Fruit fly (Drosophila melanogaster) whole organism, embryonic: ENCODE measurements around the gene Sdic1.

Source experiments
- Abd-B ChIP-seq: fragments of 200-800 bp; sonication (Bioruptor generic); optimal IDR thresholded peaks from 2 replicates; lab custom pipeline; 2018; ENCODE audit warnings: missing biosample characterization, mild to moderate bottlenecking, missing genetic modification characterization, moderate library complexity
- Blimp-1 ChIP-seq: fragments of 200-800 bp; sonication (Bioruptor generic); optimal IDR thresholded peaks from 3 replicates; lab custom pipeline; 2018; ENCODE audit warnings: missing biosample characterization, missing genetic modification characterization, mild to moderate bottlenecking, moderate library complexity, missing genetic modification reagents
- C15 ChIP-seq: fragments of 200-800 bp; sonication (Bioruptor generic); IDR thresholded peaks from 3 replicates; pipeline ENCODE4 v1.3.6; 2022; ENCODE audit warnings: missing biosample characterization, missing genetic modification characterization
- CG10321 ChIP-seq: fragments of 200-800 bp; sonication (Bioruptor generic); IDR thresholded peaks from 2 replicates; pipeline ENCODE4 v1.3.6; 2022; ENCODE audit warnings: missing biosample characterization, missing genetic modification characterization
- CG10462 ChIP-seq: fragments of 200-800 bp; sonication (Bioruptor generic); optimal IDR thresholded peaks from 2 replicates; lab custom pipeline; 2016; ENCODE audit warnings: missing biosample characterization, missing genetic modification characterization
- CG11696 ChIP-seq: fragments of 200-800 bp; sonication (Bioruptor generic); IDR thresholded peaks from 2 replicates; pipeline ENCODE4 v1.3.6; 2022; ENCODE audit warnings: missing biosample characterization, missing genetic modification characterization
- CG12104 ChIP-seq: fragments of 200-800 bp; sonication (Bioruptor generic); optimal IDR thresholded peaks from 3 replicates; lab custom pipeline; 2016; ENCODE audit warnings: missing biosample characterization, missing genetic modification characterization
- CG12299 ChIP-seq: fragments of 200-800 bp; sonication (Bioruptor generic); optimal IDR thresholded peaks from 2 replicates; lab custom pipeline; 2018; ENCODE audit warnings: missing biosample characterization, mild to moderate bottlenecking, missing genetic modification characterization
- CG13123 ChIP-seq: fragments of 200-800 bp; sonication (Bioruptor generic); optimal IDR thresholded peaks from 2 replicates; lab custom pipeline; 2016; ENCODE audit warnings: missing biosample characterization, missing genetic modification characterization
- CG13296 ChIP-seq: fragments of 200-800 bp; sonication (Bioruptor generic); optimal IDR thresholded peaks from 3 replicates; lab custom pipeline; 2018; ENCODE audit warnings: missing biosample characterization, mild to moderate bottlenecking, missing genetic modification characterization
- CG14014 ChIP-seq: fragments of 200-800 bp; sonication (Bioruptor generic); IDR thresholded peaks from 2 replicates; pipeline ENCODE4 v1.3.6; 2022; ENCODE audit warnings: missing biosample characterization, missing genetic modification characterization
- CG17328 ChIP-seq: fragments of 200-800 bp; sonication (Bioruptor generic); IDR thresholded peaks from 2 replicates; pipeline ENCODE4 v1.3.6; 2022; ENCODE audit warnings: missing biosample characterization, missing genetic modification characterization
- CG18619 ChIP-seq: fragments of 200-800 bp; sonication (Bioruptor generic); optimal IDR thresholded peaks from 3 replicates; lab custom pipeline; 2017; ENCODE audit warnings: missing biosample characterization, mild to moderate bottlenecking, missing genetic modification characterization
- CG2678 ChIP-seq: fragments of 200-800 bp; sonication (Bioruptor generic); optimal IDR thresholded peaks from 3 replicates; lab custom pipeline; 2019; ENCODE audit warnings: missing biosample characterization, mild to moderate bottlenecking, missing genetic modification characterization, moderate library complexity
- CG31441 ChIP-seq: fragments of 200-800 bp; sonication (Bioruptor generic); IDR thresholded peaks from 2 replicates; pipeline ENCODE4 v1.3.6; 2022; ENCODE audit warnings: missing biosample characterization, missing genetic modification characterization
- CG33213 ChIP-seq: fragments of 200-800 bp; sonication (Bioruptor generic); optimal IDR thresholded peaks from 3 replicates; lab custom pipeline; 2016; ENCODE audit warnings: missing biosample characterization, missing genetic modification characterization
- CG4820 ChIP-seq: fragments of 200-800 bp; sonication (Bioruptor generic); optimal IDR thresholded peaks from 3 replicates; lab custom pipeline; 2016; ENCODE audit warnings: missing biosample characterization, missing genetic modification characterization
- CG4854 ChIP-seq: fragments of 200-800 bp; sonication (Bioruptor generic); optimal IDR thresholded peaks from 2 replicates; lab custom pipeline; 2016; ENCODE audit warnings: missing biosample characterization, missing genetic modification characterization, inconsistent platforms
- CG6813 ChIP-seq: fragments of 200-800 bp; sonication (Bioruptor generic); optimal IDR thresholded peaks from 2 replicates; lab custom pipeline; 2017; ENCODE audit warnings: missing biosample characterization, missing genetic modification characterization, mild to moderate bottlenecking, moderate library complexity, missing genetic modification reagents
- CG7786 ChIP-seq: fragments of 200-800 bp; sonication (Bioruptor generic); optimal IDR thresholded peaks from 2 replicates; lab custom pipeline; 2016; ENCODE audit warnings: missing biosample characterization, missing genetic modification characterization
- CG7963 ChIP-seq: fragments of 200-800 bp; sonication (Bioruptor generic); IDR thresholded peaks from 3 replicates; pipeline ENCODE4 v1.3.6; 2022; ENCODE audit warnings: missing biosample characterization, missing genetic modification characterization; ENCODE audit not compliant: partially characterized antibody
- CG9215 ChIP-seq: fragments of 200-800 bp; sonication (Bioruptor generic); IDR thresholded peaks from 2 replicates; pipeline ENCODE4 v1.3.6; 2022; ENCODE audit warnings: missing biosample characterization, missing genetic modification characterization
- Chrac-16 ChIP-seq: fragments of 200-800 bp; sonication (Bioruptor generic); optimal IDR thresholded peaks from 3 replicates; lab custom pipeline; 2016; ENCODE audit warnings: missing biosample characterization, missing genetic modification characterization
- Dll ChIP-seq: fragments of 200-800 bp; sonication (Bioruptor generic); IDR thresholded peaks from 4 replicates; pipeline ENCODE4 v1.3.6; 2022; ENCODE audit warnings: missing biosample characterization, missing genetic modification characterization; ENCODE audit not compliant: partially characterized antibody
- Fer3 ChIP-seq: fragments of 200-800 bp; sonication (Bioruptor generic); optimal IDR thresholded peaks from 2 replicates; lab custom pipeline; 2018; ENCODE audit warnings: missing biosample characterization, mild to moderate bottlenecking, missing genetic modification characterization, moderate library complexity
- Gsc ChIP-seq: fragments of 200-800 bp; sonication (Bioruptor generic); IDR thresholded peaks from 2 replicates; pipeline ENCODE4 v1.3.6; 2022; ENCODE audit warnings: missing biosample characterization, missing genetic modification characterization
- Gug ChIP-seq: fragments of 200-800 bp; sonication (Bioruptor generic); IDR thresholded peaks from 4 replicates; pipeline ENCODE4 v1.3.6; 2022; ENCODE audit warnings: missing biosample characterization, missing genetic modification characterization
- HHEX ChIP-seq: fragments of 200-800 bp; sonication (Bioruptor generic); optimal IDR thresholded peaks from 3 replicates; lab custom pipeline; 2017; ENCODE audit warnings: missing biosample characterization, mild to moderate bottlenecking, missing genetic modification characterization, missing genetic modification reagents
- HmgD ChIP-seq: fragments of 200-800 bp; sonication (Bioruptor generic); optimal IDR thresholded peaks from 3 replicates; lab custom pipeline; 2016; ENCODE audit warnings: missing biosample characterization, missing genetic modification characterization
- Mes4 ChIP-seq: fragments of 200-800 bp; sonication (Bioruptor generic); optimal IDR thresholded peaks from 2 replicates; lab custom pipeline; 2016; ENCODE audit warnings: missing biosample characterization, missing genetic modification characterization
- Mrtf ChIP-seq: fragments of 200-800 bp; sonication (Bioruptor generic); IDR thresholded peaks from 3 replicates; pipeline ENCODE4 v1.3.6; 2022; ENCODE audit warnings: missing biosample characterization, missing genetic modification characterization
- Nf-YB ChIP-seq: fragments of 200-800 bp; sonication (Bioruptor generic); optimal IDR thresholded peaks from 3 replicates; lab custom pipeline; 2019; ENCODE audit warnings: missing biosample characterization, mild to moderate bottlenecking, missing genetic modification characterization, moderate library complexity
- NfI ChIP-seq: fragments of 200-800 bp; sonication (Bioruptor generic); optimal IDR thresholded peaks from 3 replicates; lab custom pipeline; 2018; ENCODE audit warnings: missing biosample characterization, mild to moderate bottlenecking, missing genetic modification characterization, moderate library complexity
- Oli ChIP-seq: fragments of 200-800 bp; sonication (Bioruptor generic); optimal IDR thresholded peaks from 2 replicates; lab custom pipeline; 2018; ENCODE audit warnings: missing biosample characterization, mild to moderate bottlenecking, missing genetic modification characterization, moderate library complexity
- Xbp1 ChIP-seq: fragments of 200-800 bp; sonication (Bioruptor generic); optimal IDR thresholded peaks from 3 replicates; lab custom pipeline; 2016; ENCODE audit warnings: missing biosample characterization, mild to moderate bottlenecking, missing genetic modification characterization
- da ChIP-seq: fragments of 200-800 bp; sonication (Bioruptor generic); optimal IDR thresholded peaks from 2 replicates; lab custom pipeline; 2016; ENCODE audit warnings: missing biosample characterization, missing genetic modification characterization
- dpn ChIP-seq, 2 experiments: fragments of 200-800 bp; sonication (Bioruptor generic); optimal IDR thresholded peaks; 3 replicates each; lab custom pipeline; 2016; ENCODE audit warnings: missing biosample characterization in 2 of 2, missing genetic modification characterization in 2 of 2
- dysf ChIP-seq: fragments of 200-800 bp; sonication (Bioruptor generic); IDR thresholded peaks from 3 replicates; pipeline ENCODE4 v1.3.6; 2022; ENCODE audit warnings: missing biosample characterization, missing genetic modification characterization
- ems ChIP-seq: fragments of 200-800 bp; sonication (Bioruptor generic); optimal IDR thresholded peaks from 3 replicates; lab custom pipeline; 2016; ENCODE audit warnings: missing biosample characterization, missing genetic modification characterization
- eve ChIP-seq, 2 experiments: fragments of >200 bp; optimal IDR thresholded peaks; 2 replicates each; lab custom pipeline; 2017; ENCODE audit warnings: missing biosample characterization in 2 of 2, missing genetic modification characterization in 2 of 2
- fd64A ChIP-seq: fragments of 200-800 bp; sonication (Bioruptor generic); optimal IDR thresholded peaks from 3 replicates; lab custom pipeline; 2018; ENCODE audit warnings: missing biosample characterization, mild to moderate bottlenecking, missing genetic modification characterization
- grau ChIP-seq: fragments of 200-800 bp; optimal IDR thresholded peaks from 3 replicates; lab custom pipeline; 2019; ENCODE audit warnings: missing biosample characterization, mild to moderate bottlenecking, missing genetic modification characterization, moderate library complexity
- kni ChIP-seq: fragments of 200-800 bp; sonication (Bioruptor generic); optimal IDR thresholded peaks from 3 replicates; lab custom pipeline; 2017; ENCODE audit warnings: mild to moderate bottlenecking, missing biosample characterization, missing genetic modification reagents, missing genetic modification characterization
- mld ChIP-seq: fragments of 200-800 bp; sonication (Bioruptor generic); IDR thresholded peaks from 3 replicates; pipeline ENCODE4 v1.3.6; 2022; ENCODE audit warnings: missing biosample characterization, missing genetic modification characterization; ENCODE audit not compliant: partially characterized antibody
- nmo ChIP-seq: fragments of 200-800 bp; sonication (Bioruptor generic); optimal IDR thresholded peaks from 2 replicates; lab custom pipeline; 2018; ENCODE audit warnings: missing biosample characterization, mild to moderate bottlenecking, missing genetic modification characterization, moderate library complexity
- schlank ChIP-seq: fragments of 200-800 bp; sonication (Bioruptor generic); optimal IDR thresholded peaks from 2 replicates; lab custom pipeline; 2018; ENCODE audit warnings: missing biosample characterization, mild to moderate bottlenecking, missing genetic modification characterization
- sens-2 ChIP-seq: fragments of 200-800 bp; sonication (Bioruptor generic); IDR thresholded peaks from 2 replicates; pipeline ENCODE4 v1.3.6; 2022; ENCODE audit warnings: missing biosample characterization, missing genetic modification characterization
- stwl ChIP-seq: fragments of 200-800 bp; sonication (Bioruptor generic); optimal IDR thresholded peaks from 3 replicates; lab custom pipeline; 2018; ENCODE audit warnings: missing biosample characterization, mild to moderate bottlenecking, missing genetic modification characterization, moderate library complexity
- tin ChIP-seq: fragments of 200-800 bp; sonication (Bioruptor generic); optimal IDR thresholded peaks from 3 replicates; lab custom pipeline; 2016; ENCODE audit warnings: missing biosample characterization, missing genetic modification characterization
- tll ChIP-seq, 2 experiments: fragments of 200-800 bp in 1 of 2; fragments of >200 bp in 1 of 2; sonication (Bioruptor generic) in 1 of 2; optimal IDR thresholded peaks; 2 replicates each; lab custom pipeline; 2017 to 2019; ENCODE audit warnings: missing biosample characterization in 2 of 2, missing genetic modification characterization in 2 of 2, mild to moderate bottlenecking in 1 of 2, moderate library complexity in 1 of 2
- unpg ChIP-seq: fragments of 200-800 bp; sonication (Bioruptor generic); optimal IDR thresholded peaks from 3 replicates; lab custom pipeline; 2018; ENCODE audit warnings: missing biosample characterization, mild to moderate bottlenecking, missing genetic modification characterization, moderate library complexity

Gene Sdic1

DNA sequence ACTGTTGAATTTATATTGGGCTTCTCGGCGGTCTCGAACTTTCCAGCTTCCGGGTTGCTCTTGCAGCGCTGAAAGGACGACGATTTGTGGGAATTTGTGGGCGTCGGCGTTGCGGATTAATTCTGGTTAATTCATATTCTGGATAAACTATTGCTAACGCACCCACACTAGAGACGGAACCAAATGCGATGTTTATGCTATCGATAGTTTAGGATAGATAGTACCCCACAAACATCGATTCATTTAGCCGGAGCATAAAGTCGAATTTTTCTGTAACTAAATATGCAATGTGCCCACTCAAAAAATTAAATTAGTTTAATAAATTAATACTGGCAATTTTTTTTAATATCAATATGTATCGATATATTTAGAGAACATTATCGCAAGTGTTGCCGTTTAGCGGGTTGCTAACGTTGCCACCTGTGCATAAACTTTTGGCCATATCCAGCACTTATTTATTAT is 18.7 kb downstream of the Sdic1 start, which contains the start of gene Rab35 (continued):
- peak; percentile 4 for TF ChIP-seq CG2678
- no peak for TF ChIP-seq CG10321 (GFP tag; lab: Robert Waterston, UW)
- TF ChIP-seq ems = peak; percentile 6
- TF ChIP-seq Chrac-16 (GFP tag; lab: Kevin White, UChicago) = peak; percentile 23
- TF ChIP-seq C15 (GFP tag; lab: Robert Waterston, UW) = no peak
- TF ChIP-seq da (GFP tag; lab: Kevin White, UChicago) = no peak
- peak; percentile 14; the same call in 1 of the 2 replicates for TF ChIP-seq CG31441
- TF ChIP-seq Gug = peak; percentile 25; the same call in 1 of the 4 replicates
- no peak for TF ChIP-seq CG11696 (GFP tag; lab: Robert Waterston, UW)
- TF ChIP-seq CG4820 (GFP tag; lab: Kevin White, UChicago) = peak; percentile 11
- no peak for TF ChIP-seq Blimp-1
- TF ChIP-seq fd64A = no peak
- no peak for TF ChIP-seq Nf-YB (GFP tag; lab: Kevin White, UChicago)
- TF ChIP-seq CG7963 (GFP tag; lab: Robert Waterston, UW) = peak; percentile 86
- TF ChIP-seq unpg (GFP tag; lab: Kevin White, UChicago) = peak; percentile 13
- TF ChIP-seq Mrtf (GFP tag; lab: Robert Waterston, UW) = no peak
- TF ChIP-seq Fer3 = no peak
- no peak for TF ChIP-seq CG12104 (GFP tag; lab: Kevin White, UChicago)
- no peak for TF ChIP-seq CG17328 (GFP tag; lab: Robert Waterston, UW)
- TF ChIP-seq eve (GFP tag; optimal IDR thresholded peaks at IDR 0.05; lab: Kevin White, UChicago) = no peak
- TF ChIP-seq CG33213 = no peak
- peak; percentile 97 for TF ChIP-seq Dll (GFP tag; lab: Robert Waterston, UW)
- no peak for TF ChIP-seq CG4854 (GFP tag; lab: Kevin White, UChicago)
- no peak for TF ChIP-seq CG12299
- TF ChIP-seq Oli (tag; lab: Kevin White, UChicago) = no peak
- TF ChIP-seq tin (GFP tag; lab: Kevin White, UChicago) = peak; percentile 18
- TF ChIP-seq CG7786 = no peak
- no peak for TF ChIP-seq HmgD (GFP tag; lab: Kevin White, UChicago)
- peak; percentile 74; the same call in 2 of the 3 replicates for TF ChIP-seq mld (GFP tag; lab: Robert Waterston, UW)
- TF ChIP-seq schlank (tag; lab: Kevin White, UChicago) = no peak
- TF ChIP-seq CG13123 = no peak
- peak; percentile 17 for TF ChIP-seq grau (tag; lab: Kevin White, UChicago)
- TF ChIP-seq NfI (GFP tag; lab: Kevin White, UChicago) = peak; percentile 24
- no peak for TF ChIP-seq tll (GFP tag; optimal IDR thresholded peaks at IDR 0.05; lab: Kevin White, UChicago)
- no peak for TF ChIP-seq dysf (GFP tag; lab: Robert Waterston, UW)
- peak; percentile 31 for TF ChIP-seq Xbp1
- no peak for TF ChIP-seq sens-2 (GFP tag; lab: Robert Waterston, UW)
- no peak for TF ChIP-seq CG13296 (GFP tag; lab: Kevin White, UChicago)
- no peak for TF ChIP-seq Gsc (GFP tag; lab: Robert Waterston, UW)
- peak; percentile 64 for TF ChIP-seq nmo (GFP tag; lab: Kevin White, UChicago)
- TF ChIP-seq CG9215 (GFP tag; lab: Robert Waterston, UW) = no peak
- TF ChIP-seq Mes4 (GFP tag; lab: Kevin White, UChicago) = no peak
- peak; percentile 54 for TF ChIP-seq stwl (tag; lab: Kevin White, UChicago)
- peak; percentile 3 for TF ChIP-seq Abd-B (GFP tag; lab: Kevin White, UChicago)
- TF ChIP-seq CG18619 (GFP tag; lab: Kevin White, UChicago) = no peak
- TF ChIP-seq CG14014 = no peak
- TF ChIP-seq CG10462 = no peak
- no peak for TF ChIP-seq dpn (GFP tag; optimal IDR thresholded peaks at IDR 0.05; lab: Kevin White, UChicago)
- no peak for TF ChIP-seq HHEX (GFP tag; lab: Kevin White, UChicago)
- TF ChIP-seq CG6813 (GFP tag; lab: Kevin White, UChicago) = no peak
- no peak for TF ChIP-seq kni
